Worm (Caenorhabditis elegans) whole organism, dauer: ENCODE results near the gene R02F2.8.

Experiments
- unc-62 ChIP-seq: sonication (generic microtip); optimal IDR thresholded peaks from 2 replicates; lab custom pipeline; 2017; ENCODE audit warnings: missing biosample characterization, missing genetic modification reagents, missing genetic modification characterization

R02F2.8 gene

DNA sequence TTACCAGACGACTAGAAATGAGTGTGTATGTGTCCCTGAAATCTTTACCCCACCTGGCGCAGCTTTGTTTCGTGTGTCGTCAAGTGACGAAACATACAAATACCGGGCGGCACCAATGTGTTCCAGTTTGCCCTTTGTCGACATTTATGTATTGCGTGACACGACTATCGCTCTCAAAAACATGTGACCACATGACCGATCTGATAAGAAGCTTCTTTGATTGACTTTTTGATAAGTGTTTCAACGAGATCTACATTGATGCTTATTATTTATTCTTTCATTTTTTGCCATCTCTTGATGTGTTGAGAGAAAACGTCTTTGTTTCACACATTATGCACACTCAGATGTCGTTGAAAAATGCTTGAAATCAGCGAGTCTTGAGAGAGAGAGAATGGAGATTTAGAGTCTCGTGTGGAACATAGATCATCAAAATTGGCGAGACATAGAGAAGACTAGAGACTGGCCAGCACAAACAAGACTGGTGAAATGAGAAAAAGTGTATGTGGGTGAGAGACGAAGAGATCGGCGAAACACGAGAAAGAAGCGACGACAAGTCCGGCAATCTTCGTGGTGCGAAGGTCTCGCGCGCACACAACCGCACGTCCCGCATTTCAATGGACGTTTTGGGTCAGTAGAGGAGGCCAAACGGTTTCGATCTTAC is 8.0 kb upstream of the R02F2.8 start:
- no peak for TF ChIP-seq unc-62

DNA sequence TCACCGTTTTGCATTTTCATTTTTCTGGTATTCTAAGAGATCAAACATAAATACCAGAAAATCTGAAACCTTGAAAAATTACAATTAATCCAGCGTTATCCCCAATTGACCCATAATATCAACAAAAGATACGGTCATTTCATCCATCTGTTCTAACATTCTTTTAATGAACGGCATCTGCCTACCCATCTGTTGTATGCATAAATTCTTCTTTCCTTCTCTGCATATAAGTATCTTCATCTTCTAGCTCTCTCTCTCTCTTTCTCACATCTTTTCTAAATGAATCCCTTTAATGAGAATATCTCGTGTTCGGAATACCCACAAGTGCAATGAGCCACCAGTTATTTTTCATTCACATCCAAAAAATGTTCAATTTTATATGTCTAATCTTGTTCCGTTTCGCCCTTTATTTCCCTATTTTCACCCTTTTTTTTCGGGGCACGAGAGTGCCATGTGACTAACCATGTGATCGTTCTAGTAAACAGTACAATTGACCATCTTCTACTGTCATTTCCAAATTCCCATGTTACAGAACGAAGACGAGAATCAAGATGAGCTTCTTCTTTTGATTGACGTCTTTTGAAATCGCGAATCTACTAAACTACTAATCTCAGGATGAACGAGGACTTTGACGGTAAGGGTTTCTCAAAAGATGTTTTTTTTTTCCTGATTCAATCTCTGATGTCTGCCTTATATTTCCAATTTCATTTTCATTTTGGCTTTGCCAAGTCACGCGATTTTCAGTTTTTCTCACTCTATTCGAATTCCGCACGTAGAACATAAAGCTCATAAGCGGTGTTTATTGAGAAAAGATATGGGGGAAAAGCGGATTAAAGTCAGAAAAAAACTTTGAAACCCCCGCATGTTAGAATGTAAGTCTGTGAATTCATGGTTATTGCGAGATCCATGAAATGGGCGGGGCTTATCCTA is 6.6 kb upstream of the R02F2.8 start, which contains the start of gene R02F2.1:
R02F2.1 (plus strand) TSS at position 528 of the 930 bp plus-strand sequence.
- TF ChIP-seq unc-62, result no peak

DNA sequence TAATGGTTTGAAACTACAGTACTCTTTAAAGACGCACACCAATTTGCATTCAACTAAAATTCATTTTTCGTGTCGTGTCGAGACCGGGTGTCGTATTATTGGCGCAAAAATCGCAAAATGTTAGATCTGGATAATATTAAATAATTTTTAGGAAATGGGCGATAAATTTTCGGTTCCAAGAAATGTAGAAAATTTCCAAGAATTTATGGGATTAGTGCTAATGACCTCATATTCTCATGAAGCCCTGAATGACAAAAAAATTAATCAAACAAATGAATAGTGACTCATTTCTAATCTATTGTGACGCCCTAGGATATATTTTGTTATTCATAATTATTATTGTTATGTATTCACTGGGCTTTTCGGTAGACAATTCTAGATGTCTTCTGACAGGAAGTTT is 5.7 kb upstream of the R02F2.8 start:
- TF ChIP-seq unc-62, result no peak

DNA sequence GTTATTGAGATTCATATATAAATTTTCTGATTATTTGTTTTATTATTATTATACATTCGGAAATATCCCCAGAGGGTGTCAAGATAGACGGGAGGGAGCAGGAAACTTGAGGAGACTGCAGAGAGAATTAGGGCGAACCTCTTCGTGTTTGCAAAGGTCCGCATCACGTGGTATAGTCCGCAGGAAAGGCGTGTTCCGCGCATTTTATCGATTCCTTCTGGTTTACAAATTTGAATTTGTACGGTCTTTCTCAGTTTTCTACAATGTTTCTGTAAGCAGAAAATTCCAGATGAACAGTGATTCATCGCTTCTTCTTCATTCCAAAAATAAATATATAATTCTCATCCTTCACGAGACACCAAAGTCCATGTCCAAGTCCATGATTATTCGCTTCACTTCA is 4.9 kb upstream of the R02F2.8 start:
- TF ChIP-seq unc-62, result no peak

DNA sequence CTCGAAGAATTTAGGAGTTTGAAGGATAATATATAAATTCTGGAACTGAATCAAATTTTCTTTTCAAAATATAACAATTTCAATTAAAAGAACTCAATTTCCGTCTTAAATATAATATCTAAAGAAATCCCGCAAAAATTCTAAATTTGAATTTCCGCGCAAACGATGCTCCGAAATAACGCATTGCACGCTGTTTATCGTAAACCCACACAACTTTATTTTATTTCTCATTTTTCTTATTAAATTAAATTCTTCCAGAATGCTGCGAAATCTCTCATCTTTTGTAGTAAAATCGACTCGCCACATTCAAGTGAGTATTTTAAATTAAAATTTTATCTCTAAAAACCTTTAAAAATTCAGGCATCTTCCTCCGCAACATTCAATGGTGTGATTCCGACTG is 3.9 kb upstream of the R02F2.8 start, which contains the start of gene R02F2.9:
R02F2.9 (plus strand) TSS at position 218 of the 400 bp plus-strand sequence.
- no peak for TF ChIP-seq unc-62

DNA sequence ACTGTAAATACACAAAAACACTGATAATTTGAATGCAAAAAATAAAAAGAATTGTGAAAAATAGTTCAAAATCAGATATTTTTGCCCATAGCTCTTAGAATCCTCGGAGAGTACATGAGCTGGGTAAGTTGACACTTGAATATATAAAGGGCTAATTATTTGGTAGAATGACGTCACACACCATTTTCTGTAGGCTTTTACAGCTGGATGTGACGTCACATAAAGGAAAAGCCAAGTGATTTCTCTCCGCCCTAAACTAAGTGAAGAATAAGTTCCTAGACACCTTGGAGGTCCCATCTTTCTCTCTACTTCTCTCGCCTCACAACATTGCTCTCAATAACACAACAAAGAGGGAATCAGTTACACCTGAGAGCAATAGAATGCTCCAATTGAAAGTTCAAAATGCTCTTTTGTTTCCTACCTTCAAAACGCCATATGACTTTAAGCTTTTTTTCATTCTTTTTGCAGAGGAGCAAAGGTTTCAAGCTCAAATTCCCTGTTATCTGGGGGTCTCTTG is 7.9 kb downstream of the R02F2.8 start, which contains the start of gene osg-1:
osg-1 (plus strand) TSS at position 467 of the 517 bp plus-strand sequence.
- no peak for TF ChIP-seq unc-62

DNA sequence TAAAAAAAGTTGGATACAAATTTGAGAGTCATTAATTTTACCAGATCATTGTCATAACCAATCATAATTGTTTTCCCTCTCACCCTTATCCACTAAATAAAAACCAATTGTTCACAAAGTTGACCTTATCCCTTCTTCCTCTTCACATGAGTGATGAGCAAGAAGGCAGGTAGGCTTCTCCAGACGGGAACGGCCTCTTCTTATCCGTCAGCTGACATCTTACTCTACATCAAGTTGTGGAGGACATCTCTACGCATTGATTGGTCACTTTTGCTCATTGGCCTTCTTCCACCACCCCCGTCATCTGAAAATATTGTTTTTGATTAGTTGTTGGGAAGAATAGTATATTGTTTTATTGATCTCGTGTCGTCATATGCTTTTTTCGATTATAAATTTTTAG is 8.7 kb downstream of the R02F2.8 start:
- TF ChIP-seq unc-62, result no peak

DNA sequence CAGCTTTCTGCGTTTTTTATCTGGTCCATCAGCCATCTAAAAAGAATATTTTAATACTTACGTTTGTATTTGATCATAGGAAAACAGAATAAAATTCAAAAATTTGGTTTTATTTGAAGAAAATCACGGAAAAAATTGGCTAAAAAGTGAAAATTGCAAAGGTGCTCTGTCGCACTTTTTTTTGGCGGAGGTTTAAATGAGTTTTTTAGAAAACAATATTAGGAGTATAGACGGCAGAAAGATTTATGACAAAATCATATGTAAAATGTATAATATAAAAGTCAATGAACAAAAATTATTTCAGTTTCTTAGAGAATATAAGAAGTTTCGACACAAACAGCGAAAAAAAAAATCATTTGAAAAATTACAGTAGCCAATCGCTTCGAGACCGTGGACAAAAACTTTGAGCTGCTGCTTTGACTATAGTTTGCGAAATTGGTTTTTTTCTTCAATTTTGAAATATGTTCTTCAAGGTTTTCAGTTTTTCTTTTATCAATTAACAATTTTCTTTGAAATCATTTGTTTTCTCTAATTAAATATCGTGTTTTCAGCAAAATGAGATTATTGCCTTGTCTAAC is 11.2 kb downstream of the R02F2.8 start, which contains the start of the genes R02F2.7 and R02F2.4:
R02F2.7 (minus strand) TSS at position 36 of the 578 bp plus-strand sequence.
R02F2.4 (plus strand) TSS at position 552 of the 578 bp plus-strand sequence.
- no peak for TF ChIP-seq unc-62

DNA sequence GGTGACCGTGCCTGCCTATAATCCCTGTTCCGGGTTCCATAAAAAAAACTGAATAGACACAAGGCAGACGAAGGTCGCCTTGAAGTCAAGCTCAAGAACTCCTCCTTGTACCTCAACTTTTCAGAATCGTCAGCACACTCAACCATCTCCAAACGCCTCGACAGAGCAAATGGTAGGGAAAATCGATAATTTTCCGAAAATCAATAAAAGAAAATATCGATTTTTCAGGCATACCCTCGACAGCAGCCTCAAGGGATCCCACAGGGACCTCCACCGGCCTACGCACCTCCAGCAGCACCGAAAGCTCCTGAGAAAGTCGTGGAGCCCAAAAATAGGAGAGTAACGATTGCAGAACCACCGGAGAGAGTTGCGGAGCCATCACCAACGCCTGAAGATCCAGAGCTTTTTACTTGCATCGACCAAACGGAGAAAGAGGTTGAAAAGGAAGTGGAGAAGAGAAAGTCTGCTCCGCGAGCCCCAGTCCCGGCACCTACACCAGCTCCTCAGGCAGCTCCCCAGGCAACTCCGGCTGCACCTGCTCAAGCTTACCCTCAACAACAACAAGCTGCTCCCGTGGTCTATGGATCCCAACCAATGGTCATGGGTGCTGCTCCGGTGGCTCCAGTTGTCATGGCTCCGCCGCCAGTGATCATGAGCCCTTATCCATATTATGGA is 15.4 kb downstream of the R02F2.8 start:
- no peak for TF ChIP-seq unc-62

DNA sequence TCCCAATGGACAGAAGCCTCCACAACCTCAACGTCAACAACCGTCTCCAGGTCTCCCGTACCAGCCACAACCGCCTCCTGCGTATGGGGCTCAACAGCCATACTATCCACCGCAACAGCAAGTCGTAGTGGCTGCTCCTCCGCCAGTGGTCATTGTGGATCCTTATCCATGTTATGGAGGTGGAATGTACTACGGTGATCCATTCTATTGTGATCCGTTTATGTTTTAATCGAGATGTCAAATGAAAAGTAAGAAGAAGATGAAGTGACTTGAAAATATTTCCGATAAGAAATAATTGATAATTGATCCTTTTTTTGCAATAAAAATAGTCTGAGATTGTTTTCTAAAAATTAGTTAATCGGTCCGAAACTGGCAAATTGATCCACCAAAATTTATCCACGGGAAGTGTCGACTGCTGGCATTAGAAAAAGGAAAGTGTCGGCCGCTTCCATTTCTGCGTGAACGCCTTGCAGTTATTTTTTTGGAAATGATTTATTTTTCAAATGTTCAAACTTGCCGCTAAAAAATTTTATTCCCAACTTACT is 16.2 kb downstream of the R02F2.8 start, which contains the start of the genes R02F2.6 and R02F2.5:
R02F2.6 (minus strand) TSS at position 101 of the 545 bp plus-strand sequence.
R02F2.5 (plus strand) TSS at position 495 of the 545 bp plus-strand sequence.
- no peak for TF ChIP-seq unc-62

DNA sequence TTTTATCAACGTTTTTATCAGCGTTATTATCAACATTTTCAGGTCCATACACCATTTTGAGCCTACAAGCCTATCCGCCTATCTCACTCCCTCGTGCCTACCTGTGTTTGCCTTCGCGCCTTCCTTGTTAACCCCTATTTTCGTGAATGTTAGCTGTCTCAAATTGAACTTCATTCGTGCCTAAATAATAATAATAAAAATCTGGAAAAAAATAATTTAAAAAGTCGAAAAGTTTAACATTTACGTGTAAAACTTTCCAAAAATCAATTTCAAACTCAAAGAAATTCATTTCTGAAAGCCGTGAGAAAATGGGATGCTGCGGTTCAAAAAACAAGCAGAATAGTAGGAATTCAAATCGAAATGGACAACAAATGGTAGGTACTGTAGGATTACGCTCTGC is 17.1 kb downstream of the R02F2.8 start, which contains the start of gene R02F2.10:
R02F2.10 (plus strand) TSS at position 301 of the 400 bp plus-strand sequence.
- TF ChIP-seq unc-62, result no peak

DNA sequence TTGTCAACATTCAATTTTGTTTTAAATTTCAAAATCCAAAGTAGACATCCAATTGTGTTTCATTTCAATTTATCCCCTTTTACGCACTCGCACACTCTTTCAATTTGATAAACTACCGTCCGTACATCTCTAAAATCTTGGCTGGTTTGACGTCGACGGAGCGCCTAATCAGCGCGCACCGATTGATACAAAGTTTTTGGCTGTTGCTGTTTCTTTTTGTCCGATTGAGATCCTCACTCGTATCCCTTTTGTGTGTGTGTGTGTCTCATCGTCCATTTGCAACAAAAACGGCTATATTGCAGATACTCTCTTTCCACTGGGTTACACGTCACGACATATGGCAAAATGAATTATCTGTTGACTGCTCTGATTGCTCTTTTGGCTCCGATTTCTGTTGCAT is 20.9 kb downstream of the R02F2.8 start, which contains the start of gene lon-1:
lon-1 (plus strand) TSS at position 301 of the 400 bp plus-strand sequence.
- TF ChIP-seq unc-62, result no peak

DNA sequence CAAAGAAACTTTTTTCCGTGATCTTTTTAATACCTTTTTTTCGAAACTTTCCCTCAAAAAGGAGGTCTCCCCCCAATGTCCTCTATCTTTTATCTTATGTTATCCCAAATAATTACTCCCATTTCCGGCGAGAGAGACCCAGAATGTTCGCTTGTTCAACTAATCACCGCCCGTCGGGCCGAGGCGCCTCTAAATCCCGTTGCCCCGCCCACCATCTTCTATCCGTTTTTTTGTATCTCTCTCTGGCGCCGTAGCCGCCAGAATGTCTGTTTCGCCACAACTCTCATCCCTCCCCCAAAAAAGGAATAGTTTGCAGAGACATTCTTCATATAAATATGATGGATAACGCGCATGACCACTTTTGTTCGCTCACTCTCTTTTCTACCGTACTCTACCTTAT is 22.4 kb downstream of the R02F2.8 start:
- no peak for TF ChIP-seq unc-62

DNA sequence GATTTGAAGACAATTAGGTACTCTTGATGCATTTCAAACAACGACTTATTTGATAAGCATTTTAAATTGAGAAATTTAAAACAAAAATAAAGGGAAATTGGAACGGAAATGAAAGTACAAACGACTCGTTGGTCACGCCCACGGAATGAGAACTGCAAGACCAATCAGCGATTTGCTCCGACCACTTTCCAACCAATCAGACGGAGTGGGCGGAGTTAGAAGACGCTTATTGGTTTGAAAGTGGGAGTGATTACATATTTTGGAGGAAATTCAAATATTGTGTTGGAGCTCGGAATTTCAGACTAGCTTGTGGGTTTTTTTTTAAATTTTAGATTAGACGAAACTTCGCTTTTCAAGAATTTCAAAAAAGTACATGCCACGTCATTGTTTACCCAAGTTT is 26.0 kb downstream of the R02F2.8 start:
- TF ChIP-seq unc-62, result no peak

DNA sequence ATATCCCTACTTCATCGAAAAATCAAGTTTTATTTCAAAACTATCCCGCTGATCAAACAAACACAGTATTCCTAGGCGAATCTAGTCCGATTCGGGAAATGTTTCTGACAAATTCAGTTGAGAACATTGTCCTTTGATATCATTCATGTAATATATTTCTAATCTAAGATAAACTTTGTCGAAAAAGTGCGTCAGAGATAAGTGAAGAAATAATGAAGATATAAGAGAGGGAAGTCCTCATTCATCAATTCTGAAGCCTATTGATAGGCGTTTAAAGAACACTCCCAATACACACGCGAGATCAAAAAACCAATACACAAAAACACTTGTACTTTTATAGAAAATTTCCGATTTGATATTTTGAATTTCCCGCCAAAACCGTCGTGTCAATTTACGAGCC is 30.2 kb downstream of the R02F2.8 start:
- TF ChIP-seq unc-62, result no peak
